Worm (Caenorhabditis elegans): ENCODE measurements around the gene cid-1.
A peak's percentile ranks its signal among the peaks of the same experiment; 100 is the strongest.

The cid-1 gene

ce11 chrIII:5172470-5172869 is 1.3 kb upstream of the cid-1 start, which contains the start of gene K10D2.5 (continued):
- TF ChIP-seq duxl-1 (tag; optimal IDR thresholded peaks at IDR 0.05; ENCODE audit: poor library complexity) (peak; percentile 89), nhr-76 (tag; optimal IDR thresholded peaks at IDR 0.05) (no peak), attf-4 (tag; optimal IDR thresholded peaks at IDR 0.05) (no peak), lir-3 (tag; optimal IDR thresholded peaks at IDR 0.05) (peak; percentile 4), tag-97 (GFP tag; IDR thresholded peaks at IDR 0.05) (peak; percentile 86; the same call in 1 of the 2 replicates), lin-38 (GFP tag; IDR thresholded peaks at IDR 0.05) (peak; percentile 99), lin-29 (GFP tag; IDR thresholded peaks at IDR 0.05) (peak; percentile 55; the same call in 1 of the 2 replicates), tra-1 (GFP tag; IDR thresholded peaks at IDR 0.05) (peak; percentile 97), mdt-29 (GFP tag; IDR thresholded peaks at IDR 0.05) (peak; percentile 85), R02D3.7 (tag; optimal IDR thresholded peaks at IDR 0.05) (no peak), spr-3 (GFP tag; optimal IDR thresholded peaks at IDR 0.05) (peak; percentile 1), ZK337.2 (GFP tag; IDR thresholded peaks at IDR 0.05) (peak; percentile 99), T20F7.1 (GFP tag; optimal IDR thresholded peaks at IDR 0.05) (peak; percentile 86), nhr-102 (tag; optimal IDR thresholded peaks at IDR 0.05) (peak; percentile 53), ces-1 (GFP tag; optimal IDR thresholded peaks at IDR 0.05) (peak; percentile 17), aha-1 (tag) (peak; percentile 85), madf-9 (GFP tag; conservative IDR thresholded peaks at IDR 0.05) (peak; percentile 96), nhr-77 (tag; optimal IDR thresholded peaks at IDR 0.05) (peak; percentile 87), lin-39 (tag; optimal IDR thresholded peaks at IDR 0.05) (no peak), php-3 (GFP tag; IDR thresholded peaks at IDR 0.05) (peak; percentile 62), unc-62 (GFP tag; optimal IDR thresholded peaks at IDR 0.05 in 1 of 2) (peak in 1 of 2 experiments; percentile 91), unc-62 (tag; optimal IDR thresholded peaks at IDR 0.05) (no peak), F26F4.8 (GFP tag; conservative IDR thresholded peaks at IDR 0.05) (no peak), ceh-62 (tag; optimal IDR thresholded peaks at IDR 0.05) (no peak)

ce11 chrIII:5173139-5173538 is 583 bp upstream of the cid-1 start, which contains the start of gene emb-1:
Gene emb-1 (plus strand): TSS chrIII:5173439.
- TF ChIP-seq Y105C5A.15 (GFP tag; IDR thresholded peaks at IDR 0.05) (no peak), madf-5 (GFP tag; IDR thresholded peaks at IDR 0.05) (no peak), zfp-2 (tag; optimal IDR thresholded peaks at IDR 0.05) (no peak), lim-7 (GFP tag; IDR thresholded peaks at IDR 0.05) (no peak), aly-2 (tag; optimal IDR thresholded peaks at IDR 0.05) (no peak), fos-1 (tag; optimal IDR thresholded peaks at IDR 0.05) (no peak), Y75B8A.6 (GFP tag; IDR thresholded peaks at IDR 0.05) (no peak)

- TF ChIP-seq dpl-1 (GFP tag; optimal IDR thresholded peaks at IDR 0.05): no peak
- TF ChIP-seq vab-7 (GFP tag; IDR thresholded peaks at IDR 0.05): no peak
- peak in 1 of 2 experiments; percentile 73 for TF ChIP-seq unc-62 (GFP tag; optimal IDR thresholded peaks at IDR 0.05 in 1 of 2)
- TF ChIP-seq unc-62 (tag; optimal IDR thresholded peaks at IDR 0.05): no peak
These were observed 5.4 kb downstream of the cid-1 start for ce11 chrIII:5179166-5179565.

- TF ChIP-seq ztf-7 (tag; optimal IDR thresholded peaks at IDR 0.05) (no peak), lin-15B (tag; optimal IDR thresholded peaks at IDR 0.05) (no peak), nhr-102 (tag; optimal IDR thresholded peaks at IDR 0.05) (no peak), F44E2.7 (GFP tag; IDR thresholded peaks at IDR 0.05) (no peak), nhr-28 (tag; optimal IDR thresholded peaks at IDR 0.05) (peak; percentile 31), hlh-11 (tag; optimal IDR thresholded peaks at IDR 0.05) (peak; percentile 34), daf-16 (GFP tag; optimal IDR thresholded peaks at IDR 0.05) (no peak), daf-16 (tag; optimal IDR thresholded peaks at IDR 0.05) (peak; percentile 51), pqm-1 (tag; optimal IDR thresholded peaks at IDR 0.05) (peak; percentile 9), zip-11 (GFP tag; IDR thresholded peaks at IDR 0.05) (no peak), dve-1 (tag; optimal IDR thresholded peaks at IDR 0.05; ENCODE audit: insufficient read depth) (peak; percentile 20), php-3 (GFP tag; IDR thresholded peaks at IDR 0.05) (no peak), dmd-6 (GFP tag; IDR thresholded peaks at IDR 0.05) (peak; percentile 46), nhr-10 (tag; optimal IDR thresholded peaks at IDR 0.05) (no peak), nhr-77 (tag; optimal IDR thresholded peaks at IDR 0.05) (no peak), D1046.2 (GFP tag; IDR thresholded peaks at IDR 0.05) (no peak), aha-1 (tag) (peak; percentile 22), unc-62 (GFP tag; optimal IDR thresholded peaks at IDR 0.05 in 1 of 2) (peak in 1 of 2 experiments; percentile 76), unc-62 (tag; optimal IDR thresholded peaks at IDR 0.05) (no peak)
These were observed 6.9 kb downstream of the cid-1 start for ce11 chrIII:5180588-5180987.
